Worm (Caenorhabditis elegans): ENCODE data around the gene C24A3.4.

C24A3.4 gene

DNA sequence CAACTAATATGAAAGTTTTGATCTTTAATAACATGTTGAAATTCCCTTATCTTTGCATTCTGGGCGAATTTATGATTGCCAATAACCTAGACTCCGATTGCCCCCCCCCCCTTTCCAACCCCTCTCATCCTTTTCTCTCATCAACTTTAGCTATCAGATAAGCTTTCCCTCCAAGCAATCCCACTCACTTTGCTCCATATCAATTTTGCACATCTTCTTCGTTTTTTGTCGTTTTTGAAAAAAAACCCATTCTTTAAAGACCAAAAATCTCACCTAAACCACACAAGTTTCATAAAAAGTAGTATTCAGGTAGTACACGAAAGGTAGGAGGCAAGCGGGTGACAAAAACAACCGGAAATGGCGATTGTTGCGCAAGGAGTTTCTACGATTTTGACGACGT, 4.4 kb upstream of the C24A3.4 start, which contains the start of gene twk-18:
Gene twk-18 (plus strand): TSS at position 301 of the 400 bp plus-strand sequence.
- TF ChIP-seq elt-3 (tag; optimal IDR thresholded peaks at IDR 0.05) = no peak
- no peak for TF ChIP-seq sma-3 (GFP tag; optimal IDR thresholded peaks at IDR 0.05)
- no peak for TF ChIP-seq unc-62 (GFP tag; optimal IDR thresholded peaks at IDR 0.05)
- TF ChIP-seq sem-4 (tag; optimal IDR thresholded peaks at IDR 0.05) = no peak
- no peak for TF ChIP-seq nhr-25 (tag; optimal IDR thresholded peaks at IDR 0.05)
- no peak for TF ChIP-seq nhr-11 (tag; optimal IDR thresholded peaks at IDR 0.05)
- TF ChIP-seq lin-11 (tag; optimal IDR thresholded peaks at IDR 0.05) = no peak
- TF ChIP-seq ceh-16 (tag; optimal IDR thresholded peaks at IDR 0.05) = no peak
- no peak for TF ChIP-seq nhr-12 (tag; optimal IDR thresholded peaks at IDR 0.05)
- no peak for TF ChIP-seq lin-39 (tag; optimal IDR thresholded peaks at IDR 0.05)
- no peak for TF ChIP-seq nhr-129 (tag; optimal IDR thresholded peaks at IDR 0.05)
- TF ChIP-seq mdl-1 (tag; optimal IDR thresholded peaks at IDR 0.05) = no peak
- no peak for TF ChIP-seq ztf-4 (tag; optimal IDR thresholded peaks at IDR 0.05)
- TF ChIP-seq ztf-11 (tag; optimal IDR thresholded peaks at IDR 0.05) = no peak

DNA sequence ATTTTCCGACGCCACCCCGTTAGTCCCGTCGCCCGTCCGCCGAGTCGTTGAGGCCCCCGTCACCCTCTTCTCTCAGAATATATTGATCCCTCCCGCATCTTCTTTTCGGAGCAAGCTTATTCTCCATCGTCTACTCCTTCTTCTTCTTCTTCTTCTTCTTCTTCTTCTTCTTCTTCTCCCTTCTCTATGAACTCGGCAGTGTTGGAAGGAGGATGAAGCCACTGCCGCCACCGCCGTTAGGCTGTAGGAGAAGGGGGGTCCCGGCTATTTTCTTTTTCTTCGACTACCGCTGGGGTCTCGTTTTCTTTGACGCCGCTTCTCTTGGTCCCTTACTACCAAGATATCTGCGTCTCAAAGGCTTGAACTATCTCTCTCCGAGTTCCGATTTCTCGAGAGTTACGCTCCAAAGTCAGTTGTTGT, 3.3 kb downstream of the C24A3.4 start:
- no peak for TF ChIP-seq peb-1 (tag; optimal IDR thresholded peaks at IDR 0.05)
- no peak for TF ChIP-seq mdl-1 (tag; optimal IDR thresholded peaks at IDR 0.05)
- TF ChIP-seq ztf-1 (GFP tag; conservative IDR thresholded peaks at IDR 0.05) = no peak
- TF ChIP-seq ZK546.5 (tag; optimal IDR thresholded peaks at IDR 0.05) = no peak
- no peak for TF ChIP-seq ceh-82 (tag; optimal IDR thresholded peaks at IDR 0.05)
- no peak for TF ChIP-seq lin-39 (tag; optimal IDR thresholded peaks at IDR 0.05)
- no peak for TF ChIP-seq mab-5 (tag; optimal IDR thresholded peaks at IDR 0.05)
- TF ChIP-seq nhr-25 (tag; optimal IDR thresholded peaks at IDR 0.05) = no peak
- no peak for TF ChIP-seq mbf-1 (tag; optimal IDR thresholded peaks at IDR 0.05)
- TF ChIP-seq egl-27 (tag; optimal IDR thresholded peaks at IDR 0.05) = no peak
- no peak for TF ChIP-seq ceh-16 (tag; optimal IDR thresholded peaks at IDR 0.05)
- peak; percentile 76 for TF ChIP-seq zag-1 (tag; optimal IDR thresholded peaks at IDR 0.05)
- no peak for TF ChIP-seq unc-62 (GFP tag; optimal IDR thresholded peaks at IDR 0.05)
- TF ChIP-seq unc-39 (tag; optimal IDR thresholded peaks at IDR 0.05) = no peak
- TF ChIP-seq nhr-10 (tag; optimal IDR thresholded peaks at IDR 0.05) = no peak
- TF ChIP-seq crh-2 (tag; optimal IDR thresholded peaks at IDR 0.05) = peak; percentile 26
- TF ChIP-seq gmeb-1 (tag; optimal IDR thresholded peaks at IDR 0.05) = no peak
- no peak for TF ChIP-seq skn-1 (tag; optimal IDR thresholded peaks at IDR 0.05)
- no peak for TF ChIP-seq elt-3 (tag; optimal IDR thresholded peaks at IDR 0.05)
- TF ChIP-seq ztf-11 (tag; optimal IDR thresholded peaks at IDR 0.05) = no peak
- no peak for TF ChIP-seq elt-1 (tag; optimal IDR thresholded peaks at IDR 0.05)
- no peak for TF ChIP-seq nhr-237 (tag; optimal IDR thresholded peaks at IDR 0.05)
- no peak for TF ChIP-seq lin-11 (tag; optimal IDR thresholded peaks at IDR 0.05)
- TF ChIP-seq blmp-1 (tag; optimal IDR thresholded peaks at IDR 0.05; ENCODE audit: insufficient read depth) = no peak
- no peak for TF ChIP-seq nhr-21 (tag; optimal IDR thresholded peaks at IDR 0.05)
- no peak for TF ChIP-seq nhr-77 (tag; optimal IDR thresholded peaks at IDR 0.05)
- no peak for TF ChIP-seq nhr-11 (tag; optimal IDR thresholded peaks at IDR 0.05)
- TF ChIP-seq nhr-6 (tag; optimal IDR thresholded peaks at IDR 0.05) = no peak
- TF ChIP-seq nhr-23 (tag; optimal IDR thresholded peaks at IDR 0.05) = no peak
- TF ChIP-seq ama-1 (optimal IDR thresholded peaks at IDR 0.05) = no peak
- peak; percentile 43 for TF ChIP-seq Y55F3AM.14 (GFP tag; optimal IDR thresholded peaks at IDR 0.05)
- TF ChIP-seq sem-4 (tag; optimal IDR thresholded peaks at IDR 0.05) = peak; percentile 36
- TF ChIP-seq sma-9 (GFP tag; optimal IDR thresholded peaks at IDR 0.05) = peak; percentile 28
- no peak for TF ChIP-seq sma-9 (tag; optimal IDR thresholded peaks at IDR 0.05)
- TF ChIP-seq R02D3.7 (tag; optimal IDR thresholded peaks at IDR 0.05) = no peak
- peak; percentile 19 for TF ChIP-seq snpc-4 (tag; optimal IDR thresholded peaks at IDR 0.05)
- peak; percentile 15 for TF ChIP-seq lin-13 (GFP tag; optimal IDR thresholded peaks at IDR 0.05)
- no peak for TF ChIP-seq dmd-4 (tag; optimal IDR thresholded peaks at IDR 0.05)
- no peak for TF ChIP-seq aly-2 (tag; optimal IDR thresholded peaks at IDR 0.05)
- no peak for TF ChIP-seq ztf-4 (tag; optimal IDR thresholded peaks at IDR 0.05)
- no peak for TF ChIP-seq nhr-12 (tag; optimal IDR thresholded peaks at IDR 0.05)
- no peak for TF ChIP-seq sma-3 (GFP tag; optimal IDR thresholded peaks at IDR 0.05)
- TF ChIP-seq fos-1 (tag; optimal IDR thresholded peaks at IDR 0.05) = no peak
- TF ChIP-seq nhr-129 (tag; optimal IDR thresholded peaks at IDR 0.05) = peak; percentile 42
- peak in 1 of 2 experiments; percentile 41 for TF ChIP-seq lsy-2 (tag; optimal IDR thresholded peaks at IDR 0.05)
- no peak for TF ChIP-seq alr-1 (tag; optimal IDR thresholded peaks at IDR 0.05)
- TF ChIP-seq F13H6.1 (tag; optimal IDR thresholded peaks at IDR 0.05) = peak; percentile 73
- peak; percentile 81 for TF ChIP-seq unc-55 (GFP tag; optimal IDR thresholded peaks at IDR 0.05)
- peak; percentile 58 for TF ChIP-seq C34F6.9 (tag; optimal IDR thresholded peaks at IDR 0.05)
